Worm (Caenorhabditis elegans) whole organism, early embryonic: ENCODE results near the gene F32D8.13.

Source experiments
- F13C5.2 ChIP-seq: sonication (generic microtip); optimal IDR thresholded peaks from 2 replicates; lab custom pipeline; 2017; ENCODE audit warnings: mild to moderate bottlenecking, missing genetic modification characterization, inconsistent platforms, missing compliant biosample characterization
- aly-1 ChIP-seq: sonication (generic microtip); optimal IDR thresholded peaks from 2 replicates; lab custom pipeline; 2016; ENCODE audit warnings: missing genetic modification characterization, missing compliant biosample characterization
- ama-1 ChIP-seq: fragments of 150-350 bp; optimal IDR thresholded peaks from 2 replicates; lab custom pipeline; 2014
- ceh-36 ChIP-seq: sonication (generic microtip); optimal IDR thresholded peaks from 2 replicates; lab custom pipeline; 2016; ENCODE audit warnings: missing genetic modification characterization, inconsistent platforms, missing compliant biosample characterization
- ets-7 ChIP-seq: sonication (generic microtip); optimal IDR thresholded peaks from 2 replicates; lab custom pipeline; 2016; ENCODE audit warnings: missing genotype, missing genetic modification characterization, missing compliant biosample characterization
- flt-1 ChIP-seq: fragments of 200-800 bp; sonication (Bioruptor generic); IDR thresholded peaks from 2 replicates; pipeline ENCODE4 v1.3.6; 2022; ENCODE audit warnings: missing genetic modification characterization, missing compliant biosample characterization
- hmbx-1 ChIP-seq: sonication (generic microtip); optimal IDR thresholded peaks from 2 replicates; lab custom pipeline; 2016; ENCODE audit warnings: mild to moderate bottlenecking, missing genetic modification characterization, missing compliant biosample characterization
- hnd-1 ChIP-seq: sonication (generic microtip); optimal IDR thresholded peaks from 2 replicates; lab custom pipeline; 2016; ENCODE audit warnings: missing genetic modification characterization, missing compliant biosample characterization
- pes-1 ChIP-seq: fragments of 200-800 bp; sonication (Bioruptor generic); IDR thresholded peaks from 2 replicates; pipeline ENCODE4 v1.3.6; 2022; ENCODE audit warnings: missing genetic modification reagents, missing genetic modification characterization, missing compliant biosample characterization
- sea-1 ChIP-seq: fragments of 200-800 bp; sonication (Bioruptor generic); conservative IDR thresholded peaks from 2 replicates; pipeline ENCODE4 v1.3.6; 2022; ENCODE audit warnings: missing genetic modification characterization, missing compliant biosample characterization
- tbx-11 ChIP-seq: fragments of 200-800 bp; sonication (Bioruptor generic); IDR thresholded peaks from 2 replicates; pipeline ENCODE4 v1.3.6; 2022; ENCODE audit warnings: missing genetic modification characterization, missing compliant biosample characterization
- tbx-37 ChIP-seq: fragments of 200-800 bp; sonication (Bioruptor generic); conservative IDR thresholded peaks from 2 replicates; pipeline ENCODE4 v1.3.6; 2022; ENCODE audit warnings: missing genetic modification reagents, missing genetic modification characterization, missing compliant biosample characterization
- tra-4 ChIP-seq: sonication (generic microtip); optimal IDR thresholded peaks from 2 replicates; lab custom pipeline; 2017; ENCODE audit warnings: missing genetic modification characterization, missing compliant biosample characterization

DNA sequence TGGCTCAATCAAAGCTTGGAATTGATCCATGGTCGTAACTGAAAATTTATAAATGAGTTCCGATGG, 596 bp upstream of the F32D8.13 start, which contains the start of gene sec-61.G:
- TF ChIP-seq ama-1 (lab: Kevin White, UChicago): no peak
- TF ChIP-seq tbx-37: no peak
- no peak for TF ChIP-seq sea-1 (GFP tag; lab: Robert Waterston, UW)
- no peak for TF ChIP-seq tbx-11 (GFP tag; lab: Robert Waterston, UW)
- TF ChIP-seq tra-4: no peak
- TF ChIP-seq aly-1 (tag; lab: Kevin White, UChicago): no peak
- TF ChIP-seq F13C5.2 (tag; lab: Kevin White, UChicago): no peak
- no peak for TF ChIP-seq flt-1 (GFP tag; lab: Robert Waterston, UW)
- no peak for TF ChIP-seq ets-7 (tag; lab: Kevin White, UChicago)
- no peak for TF ChIP-seq hnd-1 (tag; lab: Kevin White, UChicago)
- no peak for TF ChIP-seq pes-1 (GFP tag; lab: Robert Waterston, UW)
- TF ChIP-seq hmbx-1 (tag; lab: Kevin White, UChicago): no peak
- TF ChIP-seq ceh-36: no peak
